Worm (Caenorhabditis elegans) whole organism, L4 larva: Measurements from ENCODE around the gene Y51H7C.1.

ENCODE experiments used
- F26F4.8 ChIP-seq: fragments of 200-800 bp; sonication (Bioruptor generic); conservative IDR thresholded peaks from 2 replicates; pipeline ENCODE4 v1.3.6; 2022; ENCODE audit warnings: missing genetic modification characterization, missing compliant biosample characterization
- Y5F2A.4 ChIP-seq: fragments of 200-800 bp; sonication (Bioruptor generic); optimal IDR thresholded peaks from 2 replicates; lab custom pipeline; 2018; ENCODE audit warnings: mild to moderate bottlenecking, missing genetic modification characterization, missing compliant biosample characterization
- arid-1 ChIP-seq: fragments of 200-800 bp; sonication (Bioruptor generic); conservative IDR thresholded peaks from 2 replicates; pipeline ENCODE4 v1.3.6; 2022; ENCODE audit warnings: missing genetic modification reagents, missing genetic modification characterization, missing compliant biosample characterization
- ceh-62 ChIP-seq: sonication (generic microtip); optimal IDR thresholded peaks from 2 replicates; lab custom pipeline; 2017; ENCODE audit warnings: missing biosample characterization, missing genetic modification characterization
- daf-12 ChIP-seq: fragments of 150-350 bp; optimal IDR thresholded peaks from 2 replicates; lab custom pipeline; 2014; ENCODE audit warnings: missing biosample characterization, missing genetic modification reagents, missing genetic modification characterization
- daf-16 ChIP-seq, 3 experiments: sonication (generic microtip); optimal IDR thresholded peaks; 2 replicates each; lab custom pipeline; 2016 to 2017; ENCODE audit warnings: missing genetic modification characterization in 3 of 3, missing genetic modification reagents in 3 of 3, mild to moderate bottlenecking in 2 of 3, missing compliant biosample characterization in 2 of 3, missing biosample characterization in 1 of 3, moderate library complexity in 1 of 3
- daf-19 ChIP-seq: fragments of 200-800 bp; sonication (Bioruptor generic); conservative IDR thresholded peaks from 2 replicates; pipeline ENCODE4 v1.3.6; 2022; ENCODE audit warnings: missing genetic modification characterization, missing compliant biosample characterization
- daf-8 ChIP-seq: fragments of 200-800 bp; sonication (Bioruptor generic); IDR thresholded peaks from 2 replicates; pipeline ENCODE4 v1.3.6; 2022; ENCODE audit warnings: missing genetic modification characterization, missing compliant biosample characterization
- dmd-6 ChIP-seq: fragments of 200-800 bp; sonication (Bioruptor generic); IDR thresholded peaks from 2 replicates; pipeline ENCODE4 v1.3.6; 2022; ENCODE audit warnings: missing genetic modification reagents, missing genetic modification characterization, missing compliant biosample characterization
- egl-43 ChIP-seq: fragments of 200-800 bp; sonication (Bioruptor generic); IDR thresholded peaks from 2 replicates; pipeline ENCODE4 v1.3.6; 2022; ENCODE audit warnings: missing genetic modification reagents, missing genetic modification characterization, missing compliant biosample characterization
- lin-1 ChIP-seq: fragments of 200-800 bp; sonication (Bioruptor generic); IDR thresholded peaks from 2 replicates; pipeline ENCODE4 v1.3.6; 2022; ENCODE audit warnings: missing genetic modification reagents, missing genetic modification characterization, missing compliant biosample characterization
- lin-13 ChIP-seq: fragments of 150-350 bp; optimal IDR thresholded peaks from 2 replicates; lab custom pipeline; 2014; ENCODE audit warnings: missing biosample characterization, missing genetic modification reagents, missing genetic modification characterization
- lin-15B ChIP-seq: fragments of 150-350 bp; sonication (generic microtip); optimal IDR thresholded peaks from 3 replicates; lab custom pipeline; 2014; ENCODE audit warnings: missing biosample characterization, missing genetic modification characterization
- lin-38 ChIP-seq: fragments of 200-800 bp; sonication (Bioruptor generic); IDR thresholded peaks from 2 replicates; pipeline ENCODE4 v1.3.6; 2022; ENCODE audit warnings: missing genetic modification reagents, missing genetic modification characterization, missing compliant biosample characterization
- madf-9 ChIP-seq: fragments of 200-800 bp; sonication (Bioruptor generic); conservative IDR thresholded peaks from 2 replicates; pipeline ENCODE4 v1.3.6; 2022; ENCODE audit warnings: missing genetic modification reagents, missing genetic modification characterization, missing compliant biosample characterization
- nhr-11 ChIP-seq: fragments of 150-350 bp; optimal IDR thresholded peaks from 2 replicates; lab custom pipeline; 2014; ENCODE audit warnings: missing biosample characterization, missing genetic modification characterization
- nhr-28 ChIP-seq: fragments of 150-350 bp; optimal IDR thresholded peaks from 2 replicates; lab custom pipeline; 2014; ENCODE audit warnings: missing biosample characterization, missing genetic modification characterization
- nhr-41 ChIP-seq: fragments of 200-800 bp; sonication (Bioruptor generic); IDR thresholded peaks from 2 replicates; pipeline ENCODE4 v1.3.6; 2022; ENCODE audit warnings: missing genetic modification reagents, missing genetic modification characterization, missing compliant biosample characterization
- nhr-48 ChIP-seq: sonication (generic microtip); optimal IDR thresholded peaks from 2 replicates; lab custom pipeline; 2016; ENCODE audit warnings: mild to moderate bottlenecking, missing genetic modification characterization, missing compliant biosample characterization
- nhr-6 ChIP-seq: fragments of 150-350 bp; optimal IDR thresholded peaks from 2 replicates; lab custom pipeline; 2014; ENCODE audit warnings: missing biosample characterization, missing genetic modification characterization
- vab-7 ChIP-seq: fragments of 200-800 bp; sonication (Bioruptor generic); IDR thresholded peaks from 2 replicates; pipeline ENCODE4 v1.3.6; 2022; ENCODE audit warnings: missing genetic modification reagents, missing genetic modification characterization, missing compliant biosample characterization
- zip-11 ChIP-seq: fragments of 200-800 bp; sonication (Bioruptor generic); IDR thresholded peaks from 2 replicates; pipeline ENCODE4 v1.3.6; 2022; ENCODE audit warnings: missing genetic modification characterization, missing compliant biosample characterization
- ztf-11 ChIP-seq: fragments of 150-350 bp; optimal IDR thresholded peaks from 2 replicates; lab custom pipeline; 2014; ENCODE audit warnings: missing biosample characterization, missing genetic modification characterization

Gene Y51H7C.1

DNA sequence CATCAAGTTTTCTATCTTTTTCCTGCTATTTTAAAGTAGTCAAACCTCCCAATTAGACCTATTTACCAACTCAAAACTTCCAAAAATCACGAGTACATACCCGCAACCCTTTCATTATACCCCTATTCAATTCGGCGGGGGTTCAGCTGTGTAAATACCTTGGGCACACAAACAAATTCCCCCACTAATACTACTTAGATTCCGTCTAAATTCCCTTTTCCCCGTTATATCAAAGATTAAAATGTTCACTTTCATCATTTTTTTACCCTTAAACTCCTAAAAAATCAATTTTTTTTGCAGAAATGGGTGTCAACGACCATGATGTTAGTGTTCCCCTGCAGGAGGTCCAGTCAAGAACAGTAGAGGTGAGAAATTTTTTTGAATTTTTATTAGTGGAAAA, 36.7 kb downstream of the Y51H7C.1 start, which contains the start of gene fdgt-1:
Gene fdgt-1 (plus strand): TSS at position 301 of the 400 bp plus-strand sequence.
- TF ChIP-seq ztf-11 (tag; lab: Kevin White, UChicago) (no peak), nhr-41 (no peak), lin-1 (GFP tag; lab: Robert Waterston, UW) (no peak), daf-8 (GFP tag; lab: Robert Waterston, UW) (no peak), daf-19 (no peak), daf-12 (tag; lab: Kevin White, UChicago) (no peak)

DNA sequence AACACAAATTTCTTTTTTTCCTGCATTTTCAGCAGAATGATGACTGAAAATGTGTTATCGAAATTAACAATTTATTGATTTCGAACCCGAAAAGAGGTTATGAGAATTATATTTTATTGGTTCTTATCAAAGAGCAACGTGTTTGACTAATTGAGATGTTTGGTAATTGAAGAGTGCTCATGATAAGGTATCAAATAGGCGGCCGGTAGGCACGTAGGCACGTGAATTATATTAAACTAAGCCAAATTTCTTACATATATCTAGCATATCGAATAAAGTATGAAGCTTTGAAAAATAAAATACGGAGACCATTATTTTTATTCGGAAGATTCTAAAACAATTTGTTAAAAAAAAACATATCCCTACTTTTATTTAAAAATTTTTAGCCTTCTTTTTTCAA, 49.8 kb downstream of the Y51H7C.1 start, which contains the start of gene math-45:
Gene math-45 (minus strand): TSS at position 101 of the 400 bp plus-strand sequence.
- peak; percentile 17 for TF ChIP-seq nhr-28 (tag; lab: Kevin White, UChicago)
- no peak for TF ChIP-seq zip-11 (GFP tag; lab: Robert Waterston, UW)
- TF ChIP-seq daf-16 (GFP tag; optimal IDR thresholded peaks at IDR 0.05; lab: Kevin White, UChicago), result no peak
- TF ChIP-seq daf-16 (tag; optimal IDR thresholded peaks at IDR 0.05; lab: Kevin White, UChicago), result peak; percentile 52
- no peak for TF ChIP-seq lin-38 (GFP tag; lab: Robert Waterston, UW)

DNA sequence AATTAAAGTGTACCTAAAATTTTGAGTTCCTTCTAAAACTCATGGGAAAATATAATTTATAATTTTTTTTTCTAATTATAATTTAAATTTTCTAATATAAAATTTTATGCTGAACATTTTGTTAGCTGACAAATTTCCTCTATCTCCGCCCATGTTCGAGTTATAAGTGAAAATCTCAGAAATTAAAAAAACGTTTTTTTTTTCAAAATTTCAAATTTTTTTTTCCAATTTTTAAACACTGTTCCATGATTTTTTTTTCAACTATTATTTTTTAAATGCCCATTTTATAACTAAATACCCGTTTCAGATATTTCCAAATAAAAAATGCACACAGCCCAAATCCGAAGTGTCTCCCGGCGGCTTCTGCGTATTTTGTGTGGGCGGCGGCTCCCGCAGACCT, 51.4 kb downstream of the Y51H7C.1 start, which contains the start of gene Y51H7BR.8:
Gene Y51H7BR.8 (plus strand): TSS at position 301 of the 400 bp plus-strand sequence.
- no peak for TF ChIP-seq nhr-6 (tag; lab: Kevin White, UChicago)
- no peak for TF ChIP-seq ceh-62
- TF ChIP-seq dmd-6 (GFP tag; lab: Robert Waterston, UW), result no peak
- TF ChIP-seq F26F4.8 (GFP tag; lab: Robert Waterston, UW), result no peak
- TF ChIP-seq nhr-48, result no peak
- TF ChIP-seq Y5F2A.4 (GFP tag; lab: Kevin White, UChicago), result no peak
- TF ChIP-seq lin-15B (tag; lab: Kevin White, UChicago), result no peak
- TF ChIP-seq madf-9 (GFP tag; lab: Robert Waterston, UW), result no peak
- no peak for TF ChIP-seq lin-13 (GFP tag; lab: Kevin White, UChicago)
- TF ChIP-seq nhr-11 (tag; lab: Kevin White, UChicago), result no peak
- no peak for TF ChIP-seq vab-7
- no peak for TF ChIP-seq egl-43 (GFP tag; lab: Robert Waterston, UW)
- TF ChIP-seq arid-1 (GFP tag; lab: Robert Waterston, UW), result no peak
- TF ChIP-seq lin-1 (GFP tag; lab: Robert Waterston, UW), result no peak
- no peak for TF ChIP-seq nhr-41
